Fruit fly (Drosophila melanogaster): ENCODE data around the gene SNF4Agamma.

Gene SNF4Agamma

DNA sequence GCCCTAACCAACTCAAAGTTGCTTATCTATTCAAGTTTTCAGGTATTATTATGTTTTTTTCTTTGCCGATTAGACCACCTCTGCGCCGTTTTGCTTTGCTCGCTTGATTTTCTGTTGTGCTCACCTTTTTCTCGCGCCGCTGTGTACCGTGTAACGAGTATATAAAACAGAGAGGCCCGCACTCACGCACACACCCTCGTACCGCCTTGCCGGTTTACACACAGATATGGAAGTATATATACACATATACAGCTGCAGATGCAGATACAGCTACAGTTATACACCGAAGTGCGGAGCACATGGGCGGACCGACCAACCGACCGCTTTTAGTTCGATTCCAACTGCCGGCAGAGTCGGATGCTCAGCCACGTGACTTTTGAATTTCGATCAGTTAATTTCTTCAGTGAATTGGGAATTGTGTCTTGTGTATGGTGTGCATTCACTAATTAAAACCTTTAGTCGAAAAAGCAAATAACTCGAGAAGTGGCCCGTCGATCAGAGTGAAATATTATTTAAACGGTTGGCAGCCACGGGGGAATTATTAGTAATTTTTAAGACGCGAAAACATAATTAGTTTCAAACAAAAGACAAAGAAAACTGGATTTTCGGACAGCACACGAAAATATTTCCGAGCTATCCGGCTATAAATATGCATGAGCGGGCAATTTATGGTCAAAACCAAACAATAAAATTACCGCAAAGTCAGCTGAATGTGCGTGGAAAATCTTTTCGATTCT lies 48.2 kb downstream of the SNF4Agamma start (continued):
- TF ChIP-seq ara (GFP tag; IDR thresholded peaks at IDR 0.05) (peak; percentile 46; the same call in 1 of the 2 replicates), repo (GFP tag; optimal IDR thresholded peaks at IDR 0.05) (no peak), CG8765 (GFP tag; IDR thresholded peaks at IDR 0.05) (no peak), Meics (GFP tag; optimal IDR thresholded peaks at IDR 0.05) (peak; percentile 2), dimm (GFP tag; IDR thresholded peaks at IDR 0.05) (no peak), Hr51 (GFP tag; optimal IDR thresholded peaks at IDR 0.05) (peak in 1 of 2 experiments; percentile 29), nom (GFP tag; optimal IDR thresholded peaks at IDR 0.05) (peak; percentile 82), gce (GFP tag; IDR thresholded peaks at IDR 0.05) (0 out of 3 replicates have a peak, but pooled peaks have one; percentile 31), Camta (GFP tag; optimal IDR thresholded peaks at IDR 0.05) (no peak), yki (optimal IDR thresholded peaks at IDR 0.05) (no peak), CoRest (tag; optimal IDR thresholded peaks at IDR 0.05) (no peak), Sox102F (GFP tag; optimal IDR thresholded peaks at IDR 0.05) (no peak), Ets97D (GFP tag; optimal IDR thresholded peaks at IDR 0.05) (no peak), sr (GFP tag; IDR thresholded peaks at IDR 0.05) (peak; percentile 74; the same call in 2 of the 3 replicates), dmrt99B (tag; optimal IDR thresholded peaks at IDR 0.05) (no peak), Dek (tag; optimal IDR thresholded peaks at IDR 0.05) (peak; percentile 26), seq (GFP tag; IDR thresholded peaks at IDR 0.05) (peak; percentile 24; the same call in 1 of the 2 replicates), stc (GFP tag; IDR thresholded peaks at IDR 0.05) (peak; percentile 30; the same call in 1 of the 2 replicates), CG4328 (GFP tag; optimal IDR thresholded peaks at IDR 0.05) (peak; percentile 37), Atf6 (GFP tag; IDR thresholded peaks at IDR 0.05) (peak; percentile 45; the same call in 1 of the 2 replicates), fd96Cb (tag; optimal IDR thresholded peaks at IDR 0.05) (no peak), CG12769 (tag; optimal IDR thresholded peaks at IDR 0.05) (peak; percentile 85), sens-2 (GFP tag; IDR thresholded peaks at IDR 0.05) (no peak), pb (GFP tag; optimal IDR thresholded peaks at IDR 0.05) (peak; percentile 52), CG17829 (tag; optimal IDR thresholded peaks at IDR 0.05) (peak; percentile 17), shn (GFP tag; optimal IDR thresholded peaks at IDR 0.05) (no peak), Opbp (GFP tag; IDR thresholded peaks at IDR 0.05; ENCODE audit: partially characterized antibody) (peak; percentile 62), sob (GFP tag; IDR thresholded peaks at IDR 0.05) (peak; percentile 68; the same call in 1 of the 2 replicates), Bdp1 (GFP tag; optimal IDR thresholded peaks at IDR 0.05) (no peak), CG6254 (GFP tag; optimal IDR thresholded peaks at IDR 0.05) (no peak), Aef1 (GFP tag; IDR thresholded peaks at IDR 0.05) (no peak), bigmax (GFP tag; optimal IDR thresholded peaks at IDR 0.05) (peak; percentile 42), Awh (GFP tag; IDR thresholded peaks at IDR 0.05) (0 out of 2 replicates have a peak, but pooled peaks have one; percentile 28), kni (GFP tag; optimal IDR thresholded peaks at IDR 0.05) (peak; percentile 92), fd64A (GFP tag; optimal IDR thresholded peaks at IDR 0.05) (peak; percentile 32), ham (GFP tag; IDR thresholded peaks at IDR 0.05) (no peak), Sin3A (optimal IDR thresholded peaks at IDR 0.05) (no peak), CG9932 (GFP tag; IDR thresholded peaks at IDR 0.05) (no peak; the same call in none of the 2 replicates), CG11085 (GFP tag; IDR thresholded peaks at IDR 0.05) (no peak), CG13424 (tag; optimal IDR thresholded peaks at IDR 0.05) (no peak), gfzf (GFP tag; optimal IDR thresholded peaks at IDR 0.05) (no peak), CG9727 (GFP tag; optimal IDR thresholded peaks at IDR 0.05) (no peak), CG17385 (GFP tag; optimal IDR thresholded peaks at IDR 0.05) (peak; percentile 54), CG33557 (GFP tag; optimal IDR thresholded peaks at IDR 0.05) (no peak), Hsf (GFP tag; optimal IDR thresholded peaks at IDR 0.05) (no peak), CG1647 (GFP tag; optimal IDR thresholded peaks at IDR 0.05) (no peak), CG30403 (GFP tag; optimal IDR thresholded peaks at IDR 0.05) (no peak), Atf3 (GFP tag; optimal IDR thresholded peaks at IDR 0.05) (no peak), Dip3 (GFP tag; optimal IDR thresholded peaks at IDR 0.05) (no peak), CG12744 (GFP tag; optimal IDR thresholded peaks at IDR 0.05) (no peak)
